Fruit fly (Drosophila melanogaster) whole organism: ENCODE measurements around the gene CG11498.

Source experiments
- Dll ChIP-seq: fragments of >200 bp; optimal IDR thresholded peaks from 2 replicates; lab custom pipeline; 2017
- psq ChIP-seq: fragments of >200 bp; optimal IDR thresholded peaks from 2 replicates; lab custom pipeline; 2017
- usp ChIP-seq: fragments of >200 bp; optimal IDR thresholded peaks from 2 replicates; lab custom pipeline; 2017; ENCODE audit warnings: missing biosample characterization, missing genetic modification characterization, mixed read lengths

- TF ChIP-seq psq (lab: Kevin White, UChicago) = no peak
- no peak for TF ChIP-seq usp
- no peak for TF ChIP-seq Dll (lab: Kevin White, UChicago)
These were observed 35.6 kb downstream of the CG11498 start, which contains the start of gene CG45073 for dm6 chr3R:30124635-30125034.
